Fruit fly (Drosophila melanogaster) whole organism, prepupa: ENCODE measurements around the gene mbo.

Experiments
- CG10631 ChIP-seq: fragments of 200-800 bp; sonication (Bioruptor generic); optimal IDR thresholded peaks from 2 replicates; lab custom pipeline; 2016; ENCODE audit warnings: missing biosample characterization, missing genetic modification characterization
- CG10669 ChIP-seq: fragments of 200-800 bp; sonication (Bioruptor generic); optimal IDR thresholded peaks from 3 replicates; lab custom pipeline; 2018; ENCODE audit warnings: missing biosample characterization, mild to moderate bottlenecking, missing genetic modification characterization, moderate library complexity
- CG11294 ChIP-seq: fragments of 200-800 bp; sonication (Bioruptor generic); IDR thresholded peaks from 2 replicates; pipeline ENCODE4 v1.3.6; 2022; ENCODE audit warnings: missing biosample characterization, missing genetic modification characterization
- CG11762 ChIP-seq: fragments of 200-800 bp; sonication (Bioruptor generic); optimal IDR thresholded peaks from 3 replicates; lab custom pipeline; 2016; ENCODE audit warnings: missing biosample characterization, missing genetic modification characterization; ENCODE audit not compliant: insufficient read depth
- CG11902 ChIP-seq: fragments of 200-800 bp; sonication (Bioruptor generic); optimal IDR thresholded peaks from 3 replicates; lab custom pipeline; 2016; ENCODE audit warnings: missing biosample characterization, missing genetic modification characterization
- CG15336 ChIP-seq: fragments of 200-800 bp; sonication (Bioruptor generic); IDR thresholded peaks from 2 replicates; pipeline ENCODE4 v1.3.6; 2022; ENCODE audit warnings: missing biosample characterization, missing genetic modification characterization
- CG1621 ChIP-seq: fragments of 200-800 bp; sonication (Bioruptor generic); optimal IDR thresholded peaks from 3 replicates; lab custom pipeline; 2018; ENCODE audit warnings: missing biosample characterization, mild to moderate bottlenecking, missing genetic modification characterization
- CG16779 ChIP-seq: fragments of 200-800 bp; sonication (Bioruptor generic); optimal IDR thresholded peaks from 3 replicates; lab custom pipeline; 2017; ENCODE audit warnings: missing biosample characterization, mild to moderate bottlenecking, missing genetic modification characterization
- CG3032 ChIP-seq: fragments of 200-800 bp; optimal IDR thresholded peaks from 2 replicates; lab custom pipeline; 2019; ENCODE audit warnings: missing biosample characterization, mild to moderate bottlenecking, missing genetic modification characterization, moderate library complexity
- CG31627 ChIP-seq: fragments of 200-800 bp; sonication (Bioruptor generic); optimal IDR thresholded peaks from 3 replicates; lab custom pipeline; 2016; ENCODE audit warnings: missing biosample characterization, missing genetic modification characterization
- CG32006 ChIP-seq: fragments of 200-800 bp; sonication (Bioruptor generic); optimal IDR thresholded peaks from 3 replicates; lab custom pipeline; 2017; ENCODE audit warnings: missing biosample characterization, mild to moderate bottlenecking, missing genetic modification characterization
- CG34406 ChIP-seq: fragments of 200-800 bp; sonication (Bioruptor generic); optimal IDR thresholded peaks from 3 replicates; lab custom pipeline; 2016; ENCODE audit warnings: missing biosample characterization, missing genetic modification characterization
- CG3919 ChIP-seq: fragments of 200-800 bp; sonication (Bioruptor generic); optimal IDR thresholded peaks from 3 replicates; lab custom pipeline; 2016; ENCODE audit warnings: missing biosample characterization, missing genetic modification characterization
- CG4318 ChIP-seq: fragments of 200-800 bp; sonication (Bioruptor generic); optimal IDR thresholded peaks from 3 replicates; lab custom pipeline; 2017; ENCODE audit warnings: missing biosample characterization, mild to moderate bottlenecking, missing genetic modification characterization
- CG6792 ChIP-seq: fragments of 200-800 bp; sonication (Bioruptor generic); optimal IDR thresholded peaks from 3 replicates; lab custom pipeline; 2016; ENCODE audit warnings: missing biosample characterization, missing genetic modification characterization
- CG6808 ChIP-seq: fragments of 200-800 bp; sonication (Bioruptor generic); optimal IDR thresholded peaks from 3 replicates; lab custom pipeline; 2017; ENCODE audit warnings: missing biosample characterization, missing genetic modification characterization, mild to moderate bottlenecking, moderate library complexity, missing genetic modification reagents
- CG6854 ChIP-seq: fragments of 200-800 bp; sonication (Bioruptor generic); optimal IDR thresholded peaks from 2 replicates; lab custom pipeline; 2017; ENCODE audit warnings: missing biosample characterization, mild to moderate bottlenecking, missing genetic modification characterization
- CG8119 ChIP-seq: fragments of 200-800 bp; sonication (Bioruptor generic); IDR thresholded peaks from 3 replicates; pipeline ENCODE4 v1.3.6; 2022; ENCODE audit warnings: missing biosample characterization, missing genetic modification characterization
- CG8319 ChIP-seq: fragments of 200-800 bp; sonication (Bioruptor generic); optimal IDR thresholded peaks from 3 replicates; lab custom pipeline; 2016; ENCODE audit warnings: missing biosample characterization, missing genetic modification characterization
- CG8632 ChIP-seq: fragments of 200-800 bp; sonication (Bioruptor generic); optimal IDR thresholded peaks from 3 replicates; lab custom pipeline; 2016; ENCODE audit warnings: missing biosample characterization, missing genetic modification characterization
- CG9139 ChIP-seq: fragments of 200-800 bp; sonication (Bioruptor generic); optimal IDR thresholded peaks from 3 replicates; lab custom pipeline; 2017; ENCODE audit warnings: missing biosample characterization, mild to moderate bottlenecking, missing genetic modification characterization
- Eip75B ChIP-seq: fragments of 200-800 bp; sonication (Bioruptor generic); optimal IDR thresholded peaks from 3 replicates; lab custom pipeline; 2016; ENCODE audit warnings: missing biosample characterization, missing genetic modification characterization
- Eip78C ChIP-seq: fragments of 200-800 bp; sonication (Bioruptor generic); peaks from one replicate; lab custom pipeline; 2016; ENCODE audit warnings: missing biosample characterization, missing genetic modification characterization
- Ets21C ChIP-seq: fragments of 200-800 bp; sonication (Bioruptor generic); optimal IDR thresholded peaks from 3 replicates; lab custom pipeline; 2016; ENCODE audit warnings: missing biosample characterization, missing genetic modification characterization
- Gug ChIP-seq: fragments of 200-800 bp; sonication (Bioruptor generic); IDR thresholded peaks from 2 replicates; pipeline ENCODE4 v1.3.6; 2022; ENCODE audit warnings: missing biosample characterization, missing genetic modification characterization
- Hr38 ChIP-seq: sonication (Bioruptor generic); optimal IDR thresholded peaks from 2 replicates; lab custom pipeline; 2016; ENCODE audit warnings: missing biosample characterization, missing genetic modification characterization
- Hr39 ChIP-seq: fragments of 200-800 bp; sonication (Bioruptor generic); optimal IDR thresholded peaks from 2 replicates; lab custom pipeline; 2016; ENCODE audit warnings: missing biosample characterization, missing genetic modification characterization
- Hr4 ChIP-seq: fragments of 200-800 bp; sonication (Bioruptor generic); optimal IDR thresholded peaks from 3 replicates; lab custom pipeline; 2016; ENCODE audit warnings: missing biosample characterization, missing genetic modification characterization
- Met ChIP-seq: fragments of 200-800 bp; sonication (Bioruptor generic); optimal IDR thresholded peaks from 3 replicates; lab custom pipeline; 2016; ENCODE audit warnings: missing biosample characterization, missing genetic modification characterization
- OdsH ChIP-seq: fragments of 200-800 bp; sonication (Bioruptor generic); optimal IDR thresholded peaks from 3 replicates; lab custom pipeline; 2016; ENCODE audit warnings: missing biosample characterization, missing genetic modification characterization
- Smox ChIP-seq: fragments of 200-800 bp; sonication (Bioruptor generic); optimal IDR thresholded peaks from 3 replicates; lab custom pipeline; 2016; ENCODE audit warnings: missing biosample characterization, missing genetic modification characterization
- Sox102F ChIP-seq: fragments of 200-800 bp; sonication (Bioruptor generic); optimal IDR thresholded peaks from 2 replicates; lab custom pipeline; 2016; ENCODE audit warnings: missing biosample characterization, mild to moderate bottlenecking, missing genetic modification characterization
- Sox14 ChIP-seq: fragments of 200-800 bp; sonication (Bioruptor generic); optimal IDR thresholded peaks from 3 replicates; lab custom pipeline; 2016; ENCODE audit warnings: missing biosample characterization, missing genetic modification characterization
- achi ChIP-seq: fragments of 200-800 bp; sonication (Bioruptor generic); optimal IDR thresholded peaks from 3 replicates; lab custom pipeline; 2016; ENCODE audit warnings: missing biosample characterization, missing genetic modification characterization
- dac ChIP-seq: fragments of 200-800 bp; sonication (Bioruptor generic); optimal IDR thresholded peaks from 2 replicates; lab custom pipeline; 2017; ENCODE audit warnings: missing biosample characterization, mild to moderate bottlenecking, missing genetic modification characterization
- eg ChIP-seq: fragments of 200-800 bp; sonication (Bioruptor generic); IDR thresholded peaks from 3 replicates; pipeline ENCODE4 v1.3.6; 2022; ENCODE audit warnings: missing biosample characterization, missing genetic modification characterization
- esn ChIP-seq: fragments of 200-800 bp; sonication (Bioruptor generic); optimal IDR thresholded peaks from 2 replicates; lab custom pipeline; 2016; ENCODE audit warnings: missing biosample characterization, mild to moderate bottlenecking, missing genetic modification characterization, moderate library complexity
- fd59A ChIP-seq: fragments of 200-800 bp; sonication (Bioruptor generic); optimal IDR thresholded peaks from 2 replicates; lab custom pipeline; 2017; ENCODE audit warnings: missing biosample characterization, mild to moderate bottlenecking, missing genetic modification characterization, missing genetic modification reagents
- fd85E ChIP-seq: fragments of 200-800 bp; sonication (Bioruptor generic); optimal IDR thresholded peaks from 3 replicates; lab custom pipeline; 2016; ENCODE audit warnings: missing biosample characterization, missing genetic modification characterization
- lz ChIP-seq: fragments of 200-800 bp; sonication (Bioruptor generic); optimal IDR thresholded peaks from 3 replicates; lab custom pipeline; 2016; ENCODE audit warnings: missing biosample characterization, missing genetic modification characterization
- net ChIP-seq: fragments of 200-800 bp; sonication (Bioruptor generic); optimal IDR thresholded peaks from 3 replicates; lab custom pipeline; 2016; ENCODE audit warnings: missing biosample characterization, missing genetic modification characterization
- pdm3 ChIP-seq: fragments of 200-800 bp; sonication (Bioruptor generic); optimal IDR thresholded peaks from 3 replicates; lab custom pipeline; 2016; ENCODE audit warnings: missing biosample characterization, missing genetic modification characterization
- salr ChIP-seq, 2 experiments: fragments of 200-800 bp; sonication (Bioruptor generic); optimal IDR thresholded peaks; 3 replicates each; lab custom pipeline; 2016 to 2018; ENCODE audit warnings: missing biosample characterization in 2 of 2, missing genetic modification characterization in 2 of 2, mild to moderate bottlenecking in 1 of 2
- spab ChIP-seq: fragments of 200-800 bp; sonication (Bioruptor generic); optimal IDR thresholded peaks from 2 replicates; lab custom pipeline; 2017; ENCODE audit warnings: missing biosample characterization, mild to moderate bottlenecking, missing genetic modification characterization, missing genetic modification reagents
- ss ChIP-seq, 2 experiments: fragments of 200-800 bp; sonication (Bioruptor generic); optimal IDR thresholded peaks; 2 replicates in 1 of 2; 3 replicates in 1 of 2; lab custom pipeline; 2017 to 2018; ENCODE audit warnings: mild to moderate bottlenecking in 2 of 2, missing biosample characterization in 2 of 2, missing genetic modification characterization in 2 of 2, moderate library complexity in 1 of 2
- svp ChIP-seq: fragments of 200-800 bp; sonication (Bioruptor generic); peaks from one replicate; lab custom pipeline; 2016; ENCODE audit warnings: missing biosample characterization, missing genetic modification characterization
- vri ChIP-seq: fragments of 200-800 bp; sonication (Bioruptor generic); optimal IDR thresholded peaks from 3 replicates; lab custom pipeline; 2016; ENCODE audit warnings: missing biosample characterization, mild to moderate bottlenecking, missing genetic modification characterization

The mbo gene

DNA sequence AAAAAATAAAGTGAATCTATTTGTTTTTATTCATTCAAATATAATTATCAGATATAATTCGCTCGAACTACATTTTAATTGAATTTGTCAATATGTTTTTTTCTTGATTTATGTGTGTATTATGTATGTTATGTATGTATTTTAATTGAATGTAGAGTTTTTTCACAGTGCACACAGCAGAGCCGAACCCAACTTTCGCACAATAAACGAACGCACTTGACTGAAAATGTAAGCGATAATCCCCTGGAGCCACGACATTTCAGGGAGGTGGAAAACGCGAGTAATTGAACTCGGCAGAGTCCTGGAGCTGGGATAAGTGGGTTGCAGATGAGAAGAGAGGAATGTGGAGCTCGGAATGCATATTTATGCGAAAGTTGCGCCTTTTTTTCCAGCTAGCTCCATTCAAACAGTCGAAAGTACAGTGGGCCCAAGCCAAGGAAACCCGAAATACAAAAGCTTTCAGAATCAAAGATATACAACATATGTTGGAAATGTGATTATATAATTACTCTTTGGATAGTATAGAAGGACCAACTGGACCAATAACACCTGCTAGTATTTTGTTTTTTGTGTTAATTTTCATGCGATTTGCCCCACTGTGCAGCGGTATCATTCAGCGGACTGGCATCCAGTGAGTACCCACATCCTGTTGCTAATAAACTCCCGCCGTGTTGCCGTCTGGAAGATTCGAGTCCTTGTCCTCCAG lies 49.2 kb upstream of the mbo start (continued):
- TF ChIP-seq CG3032 (tag; lab: Kevin White, UChicago) = peak; percentile 9
- TF ChIP-seq Hr4 (GFP tag; lab: Kevin White, UChicago) = no peak
- TF ChIP-seq Sox14 (GFP tag; lab: Kevin White, UChicago) = peak; percentile 6
- no peak for TF ChIP-seq CG6808 (GFP tag; lab: Kevin White, UChicago)
- no peak for TF ChIP-seq salr (GFP tag; optimal IDR thresholded peaks at IDR 0.05; lab: Kevin White, UChicago)
- no peak for TF ChIP-seq CG34406 (GFP tag; lab: Kevin White, UChicago)
- peak; percentile 5 for TF ChIP-seq achi (GFP tag; lab: Kevin White, UChicago)
- no peak for TF ChIP-seq ss (GFP tag; optimal IDR thresholded peaks at IDR 0.05; lab: Kevin White, UChicago)
- peak; percentile 32 for TF ChIP-seq Hr39 (GFP tag; lab: Kevin White, UChicago)
- TF ChIP-seq Met (GFP tag; lab: Kevin White, UChicago) = peak; percentile 1
- peak; percentile 73 for TF ChIP-seq svp (GFP tag; lab: Kevin White, UChicago)
- no peak for TF ChIP-seq CG6854 (GFP tag; lab: Kevin White, UChicago)
- peak; percentile 17 for TF ChIP-seq CG10669
- TF ChIP-seq eg (GFP tag; lab: Robert Waterston, UW) = no peak
- TF ChIP-seq fd85E = no peak
- TF ChIP-seq Hr38 (GFP tag; lab: Kevin White, UChicago) = no peak
- TF ChIP-seq Eip75B = no peak
- no peak for TF ChIP-seq CG11294 (GFP tag; lab: Robert Waterston, UW)

dm6 chr3R:12723759-12724158 lies 44.9 kb upstream of the mbo start:
- TF ChIP-seq Eip75B = no peak
- TF ChIP-seq Met (GFP tag; lab: Kevin White, UChicago) = peak; percentile 16
- TF ChIP-seq eg (GFP tag; lab: Robert Waterston, UW) = no peak
- TF ChIP-seq CG3919 (GFP tag; lab: Kevin White, UChicago) = no peak
- no peak for TF ChIP-seq net (GFP tag; lab: Kevin White, UChicago)
- no peak for TF ChIP-seq CG8119 (GFP tag; lab: Robert Waterston, UW)
- TF ChIP-seq Hr38 (GFP tag; lab: Kevin White, UChicago) = no peak
- no peak for TF ChIP-seq Sox14 (GFP tag; lab: Kevin White, UChicago)
- no peak for TF ChIP-seq spab (GFP tag; lab: Kevin White, UChicago)
- peak; percentile 14 for TF ChIP-seq OdsH
- TF ChIP-seq vri (GFP tag; lab: Kevin White, UChicago) = no peak
- peak; percentile 43 for TF ChIP-seq esn (GFP tag; lab: Kevin White, UChicago)
- no peak for TF ChIP-seq Ets21C (GFP tag; lab: Kevin White, UChicago)
- no peak for TF ChIP-seq CG8632
- no peak for TF ChIP-seq CG1621 (tag; lab: Kevin White, UChicago)
- TF ChIP-seq CG6792 = no peak
- TF ChIP-seq svp (GFP tag; lab: Kevin White, UChicago) = no peak
- no peak for TF ChIP-seq ss (GFP tag; optimal IDR thresholded peaks at IDR 0.05; lab: Kevin White, UChicago)
- TF ChIP-seq Hr39 (GFP tag; lab: Kevin White, UChicago) = peak; percentile 22
- peak; percentile 15 for TF ChIP-seq lz (GFP tag; lab: Kevin White, UChicago)
- TF ChIP-seq CG6808 (GFP tag; lab: Kevin White, UChicago) = no peak
- TF ChIP-seq CG8319 = no peak
- no peak for TF ChIP-seq Gug
- no peak for TF ChIP-seq CG11902 (GFP tag; lab: Kevin White, UChicago)
- peak; percentile 16 for TF ChIP-seq CG31627 (GFP tag; lab: Kevin White, UChicago)
- no peak for TF ChIP-seq Hr4 (GFP tag; lab: Kevin White, UChicago)
- TF ChIP-seq Sox102F = no peak
- TF ChIP-seq CG15336 (GFP tag; lab: Robert Waterston, UW) = no peak
- TF ChIP-seq Eip78C (GFP tag; lab: Kevin White, UChicago) = peak; percentile 63
- TF ChIP-seq CG11762 (GFP tag; lab: Kevin White, UChicago) = no peak
- TF ChIP-seq CG10631 = no peak
- TF ChIP-seq CG4318 = no peak
- TF ChIP-seq fd59A = no peak
- no peak for TF ChIP-seq CG3032 (tag; lab: Kevin White, UChicago)
- no peak for TF ChIP-seq CG6854 (GFP tag; lab: Kevin White, UChicago)
- TF ChIP-seq dac (GFP tag; lab: Kevin White, UChicago) = no peak
- TF ChIP-seq pdm3 (GFP tag; lab: Kevin White, UChicago) = no peak
- TF ChIP-seq CG9139 (GFP tag; lab: Kevin White, UChicago) = no peak
- no peak for TF ChIP-seq CG32006 (GFP tag; lab: Kevin White, UChicago)
- no peak for TF ChIP-seq CG16779 (tag; lab: Kevin White, UChicago)
- no peak for TF ChIP-seq achi (GFP tag; lab: Kevin White, UChicago)
- TF ChIP-seq Smox (GFP tag; lab: Kevin White, UChicago) = peak; percentile 16
- no peak for TF ChIP-seq CG11294 (GFP tag; lab: Robert Waterston, UW)
